Fruit fly (Drosophila melanogaster) whole organism: ENCODE measurements around the gene CG31205.

Source experiments
- CG8478 ChIP-seq: fragments of >200 bp; optimal IDR thresholded peaks from 2 replicates; lab custom pipeline; 2018; ENCODE audit warnings: inconsistent platforms
- EcR ChIP-seq, 2 experiments: fragments of >200 bp; optimal IDR thresholded peaks; 2 replicates each; lab custom pipeline; 2017; ENCODE audit warnings: missing biosample characterization in 2 of 2, missing genetic modification characterization in 2 of 2, missing genetic modification reagents in 2 of 2
- psq ChIP-seq: fragments of >200 bp; optimal IDR thresholded peaks from 2 replicates; lab custom pipeline; 2017
- usp ChIP-seq: fragments of >200 bp; optimal IDR thresholded peaks from 2 replicates; lab custom pipeline; 2017; ENCODE audit warnings: missing biosample characterization, missing genetic modification characterization, mixed read lengths

DNA sequence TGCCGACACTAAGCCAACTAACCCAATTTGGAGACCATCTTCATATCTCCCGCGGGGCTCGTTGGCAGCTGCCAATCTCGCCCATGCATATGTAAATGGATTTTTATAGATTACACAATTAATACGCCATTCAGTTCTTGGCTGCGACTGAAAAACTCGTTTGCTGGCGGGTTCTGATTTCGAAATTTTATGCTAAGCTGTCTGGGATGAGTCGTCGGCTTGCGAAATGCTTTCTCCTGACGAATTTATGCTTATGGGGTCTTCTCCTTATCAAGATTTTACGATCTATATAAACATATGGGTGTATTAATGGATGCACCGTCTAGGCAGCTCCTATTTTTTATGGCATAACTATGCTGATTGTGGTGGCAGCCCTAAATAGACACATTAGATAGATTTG lies 7.6 kb downstream of the CG31205 start, which contains the start of gene CG17267:
- TF ChIP-seq psq (lab: Kevin White, UChicago), result no peak
- no peak for TF ChIP-seq CG8478 (lab: Kevin White, UChicago)
- no peak for TF ChIP-seq EcR (GFP tag; optimal IDR thresholded peaks at IDR 0.05; lab: Kevin White, UChicago)
- TF ChIP-seq usp (GFP tag; lab: Kevin White, UChicago), result no peak
